Worm (Caenorhabditis elegans) whole organism, mixed stage, embryonic: ENCODE results near the gene K09F6.10.

Experiments used
- drap-1 ChIP-seq: fragments of 200-800 bp; sonication (Bioruptor generic); optimal IDR thresholded peaks from 3 replicates; lab custom pipeline; 2018; ENCODE audit warnings: mild to moderate bottlenecking, missing genetic modification characterization, missing compliant biosample characterization
- elt-1 ChIP-seq: sonication (generic microtip); optimal IDR thresholded peaks from 2 replicates; lab custom pipeline; 2017; ENCODE audit warnings: missing genetic modification characterization, mild to moderate bottlenecking, missing compliant biosample characterization, antibody characterized with exemption, moderate library complexity, borderline replicate concordance; ENCODE audit not compliant: insufficient read depth
- elt-3 ChIP-seq: fragments of 150-350 bp; optimal IDR thresholded peaks from 2 replicates; lab custom pipeline; 2014; ENCODE audit warnings: missing biosample characterization, missing genetic modification characterization
- ham-2 ChIP-seq: fragments of 200-800 bp; sonication (Bioruptor generic); optimal IDR thresholded peaks from 2 replicates; lab custom pipeline; 2018; ENCODE audit warnings: mild to moderate bottlenecking, missing genetic modification characterization, missing compliant biosample characterization
- mab-5 ChIP-seq: fragments of 150-350 bp; optimal IDR thresholded peaks from 2 replicates; lab custom pipeline; 2014; ENCODE audit warnings: missing biosample characterization, missing genetic modification characterization
- nhr-237 ChIP-seq: fragments of 150-350 bp; optimal IDR thresholded peaks from 2 replicates; lab custom pipeline; 2014; ENCODE audit warnings: missing biosample characterization, missing genetic modification characterization
- nhr-76 ChIP-seq: sonication (generic microtip); optimal IDR thresholded peaks from 2 replicates; lab custom pipeline; 2017; ENCODE audit warnings: missing biosample characterization, missing genetic modification characterization
- pha-4 ChIP-seq: fragments of 150-350 bp; optimal IDR thresholded peaks from 2 replicates; lab custom pipeline; 2018; ENCODE audit warnings: missing biosample characterization, missing genetic modification reagents, missing genetic modification characterization
- snpc-4 ChIP-seq: fragments of 150-350 bp; optimal IDR thresholded peaks from 2 replicates; lab custom pipeline; 2014; ENCODE audit warnings: missing biosample characterization, missing genetic modification characterization
- tbx-8 ChIP-seq: fragments of 200-800 bp; sonication (Bioruptor generic); optimal IDR thresholded peaks from 2 replicates; lab custom pipeline; 2018; ENCODE audit warnings: mild to moderate bottlenecking, missing genetic modification characterization, moderate library complexity, missing compliant biosample characterization
- unc-39 ChIP-seq: fragments of 150-350 bp; optimal IDR thresholded peaks from 2 replicates; lab custom pipeline; 2014; ENCODE audit warnings: missing biosample characterization, missing genetic modification characterization
- unc-62 ChIP-seq: fragments of 150-350 bp; optimal IDR thresholded peaks from 2 replicates; lab custom pipeline; 2014; ENCODE audit warnings: missing biosample characterization, missing genetic modification reagents, missing genetic modification characterization
- ztf-11 ChIP-seq: fragments of 150-350 bp; optimal IDR thresholded peaks from 2 replicates; lab custom pipeline; 2014; ENCODE audit warnings: missing biosample characterization, missing genetic modification characterization

DNA sequence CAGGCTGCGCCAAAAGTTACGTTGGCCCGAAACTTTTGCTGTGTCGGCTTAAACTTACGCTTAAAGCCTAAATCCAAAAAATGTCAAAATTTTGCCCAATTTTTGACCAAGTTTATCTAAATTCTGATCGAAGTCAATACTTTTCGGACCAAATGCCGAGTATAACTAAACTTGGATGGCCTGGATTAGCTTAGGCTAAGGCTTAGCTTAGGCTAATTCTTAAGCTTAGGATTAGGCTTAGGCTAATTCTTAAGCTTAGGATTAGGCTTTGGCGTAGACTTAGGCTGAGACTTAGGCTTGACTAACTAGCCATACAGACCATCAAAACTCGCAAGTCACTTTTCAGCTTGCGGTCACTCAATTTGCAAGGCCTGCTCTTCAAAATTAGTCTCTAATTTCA is 47.5 kb upstream of the K09F6.10 start:
- TF ChIP-seq ztf-11 (tag; lab: Kevin White, UChicago) (no peak), ham-2 (GFP tag; lab: Kevin White, UChicago) (peak; percentile 12), pha-4 (tag; lab: Kevin White, UChicago) (no peak), drap-1 (GFP tag; lab: Kevin White, UChicago) (no peak), mab-5 (no peak), elt-1 (tag; lab: Kevin White, UChicago) (no peak), unc-62 (GFP tag; lab: Kevin White, UChicago) (no peak), nhr-76 (no peak), tbx-8 (no peak), unc-39 (tag; lab: Kevin White, UChicago) (no peak), nhr-237 (tag; lab: Kevin White, UChicago) (no peak), snpc-4 (no peak), elt-3 (tag; lab: Kevin White, UChicago) (no peak)
